Fruit fly (Drosophila melanogaster): ENCODE measurements around the gene CCT7.
A peak's percentile ranks its signal among the peaks of the same experiment; 100 is the strongest.

CCT7 gene

dm6 chr3R:8812342-8812966 is 11.1 kb downstream of the CCT7 start (continued):
- TF ChIP-seq Eip75B (GFP tag; optimal IDR thresholded peaks at IDR 0.05): peak; percentile 77
- peak; percentile 62 to 80 for TF ChIP-seq salr (GFP tag; optimal IDR thresholded peaks at IDR 0.05)
- TF ChIP-seq CG8632 (GFP tag; optimal IDR thresholded peaks at IDR 0.05): peak; percentile 73
- peak; percentile 76 for TF ChIP-seq CG7368 (GFP tag; optimal IDR thresholded peaks at IDR 0.05)
- TF ChIP-seq CG16779 (tag; optimal IDR thresholded peaks at IDR 0.05): peak; percentile 66
- peak; percentile 87 for TF ChIP-seq OdsH (GFP tag; optimal IDR thresholded peaks at IDR 0.05)
- no peak for TF ChIP-seq CG6854 (GFP tag; optimal IDR thresholded peaks at IDR 0.05)
- TF ChIP-seq esn (GFP tag; optimal IDR thresholded peaks at IDR 0.05): peak; percentile 68
- TF ChIP-seq CG10631 (GFP tag; optimal IDR thresholded peaks at IDR 0.05): peak; percentile 80
- TF ChIP-seq Sox14 (GFP tag; optimal IDR thresholded peaks at IDR 0.05): peak; percentile 82
- peak; percentile 76 for TF ChIP-seq net (GFP tag; optimal IDR thresholded peaks at IDR 0.05)
- TF ChIP-seq fd59A (GFP tag; optimal IDR thresholded peaks at IDR 0.05): peak; percentile 69
- TF ChIP-seq CG32006 (GFP tag; optimal IDR thresholded peaks at IDR 0.05): peak; percentile 93
- TF ChIP-seq CG6276 (GFP tag; optimal IDR thresholded peaks at IDR 0.05): peak; percentile 81
- peak; percentile 82 for TF ChIP-seq CG3919 (GFP tag; optimal IDR thresholded peaks at IDR 0.05)
- peak; percentile 76; the same call in 1 of the 2 replicates for TF ChIP-seq CG11294 (GFP tag; IDR thresholded peaks at IDR 0.05)

dm6 chr3R:8813164-8813629 is 11.8 kb downstream of the CCT7 start, which contains the start of gene CG9837:
Gene CG9837, minus strand, starts transcription at chr3R:8813579.
- TF ChIP-seq fkh (GFP tag; optimal IDR thresholded peaks at IDR 0.05) (peak; percentile 4), Eip78C (GFP tag) (no peak), Ets21C (GFP tag; optimal IDR thresholded peaks at IDR 0.05) (no peak)

dm6 chr3R:8814029-8814647 is 12.8 kb downstream of the CCT7 start:
- peak; percentile 55 for TF ChIP-seq fkh (GFP tag; optimal IDR thresholded peaks at IDR 0.05)
- no peak for TF ChIP-seq CG6854 (GFP tag; optimal IDR thresholded peaks at IDR 0.05)
- TF ChIP-seq CG6808 (GFP tag; optimal IDR thresholded peaks at IDR 0.05): peak; percentile 16

dm6 chr3R:8815074-8815473 is 13.7 kb downstream of the CCT7 start:
- no peak for TF ChIP-seq fd85E (GFP tag; optimal IDR thresholded peaks at IDR 0.05)
- no peak for TF ChIP-seq Sox15 (GFP tag; optimal IDR thresholded peaks at IDR 0.05)
- no peak for TF ChIP-seq CG10669 (GFP tag; optimal IDR thresholded peaks at IDR 0.05)
- no peak for TF ChIP-seq CG4318 (GFP tag; optimal IDR thresholded peaks at IDR 0.05)
- TF ChIP-seq CG6808 (GFP tag; optimal IDR thresholded peaks at IDR 0.05): peak; percentile 4
- TF ChIP-seq topi (GFP tag; optimal IDR thresholded peaks at IDR 0.05): no peak
- no peak for TF ChIP-seq Eip75B (GFP tag; optimal IDR thresholded peaks at IDR 0.05)
- no peak for TF ChIP-seq Eip93F (GFP tag; optimal IDR thresholded peaks at IDR 0.05)
- no peak for TF ChIP-seq Ets96B (tag; optimal IDR thresholded peaks at IDR 0.05)

- TF ChIP-seq eg (GFP tag; IDR thresholded peaks at IDR 0.05): 0 out of 3 replicates have a peak, but pooled peaks have one; percentile 21
- no peak for TF ChIP-seq fd85E (GFP tag; optimal IDR thresholded peaks at IDR 0.05)
- TF ChIP-seq Gug (GFP tag; IDR thresholded peaks at IDR 0.05): no peak
These were observed 16.9 kb downstream of the CCT7 start for dm6 chr3R:8818239-8818638.

DNA sequence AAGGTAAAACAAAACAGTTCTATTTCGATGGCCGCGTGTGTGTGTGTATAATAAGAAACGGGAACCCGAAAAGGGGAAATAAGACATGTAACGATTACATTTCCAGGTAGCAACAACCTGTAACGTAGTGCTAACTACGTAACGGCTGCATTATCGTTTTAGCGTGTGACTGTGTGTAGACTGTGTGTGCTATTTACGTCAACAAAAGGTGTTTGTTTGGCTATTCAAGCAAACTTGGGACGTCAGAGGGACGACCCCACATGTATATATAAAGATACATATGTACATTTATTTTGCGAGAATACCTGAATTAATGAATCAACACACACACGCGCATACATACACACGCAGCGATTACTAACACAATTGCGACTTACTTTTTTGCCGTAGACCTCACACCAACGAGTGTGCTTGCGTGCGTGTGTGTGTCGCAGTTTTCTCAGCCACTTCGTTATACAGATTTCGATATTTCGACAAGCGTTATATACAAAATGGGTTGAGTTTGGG is 18.2 kb downstream of the CCT7 start:
- no peak for TF ChIP-seq CG6854 (GFP tag; optimal IDR thresholded peaks at IDR 0.05)
- peak; percentile 30 for TF ChIP-seq lz (GFP tag; optimal IDR thresholded peaks at IDR 0.05)
- peak; percentile 5 for TF ChIP-seq CG7368 (GFP tag; optimal IDR thresholded peaks at IDR 0.05)
- TF ChIP-seq ss (GFP tag; optimal IDR thresholded peaks at IDR 0.05): peak in 1 of 2 experiments; percentile 50
- TF ChIP-seq vri (GFP tag; optimal IDR thresholded peaks at IDR 0.05): peak; percentile 48
- TF ChIP-seq CG11902 (GFP tag; optimal IDR thresholded peaks at IDR 0.05): no peak
- peak; percentile 77 for TF ChIP-seq fkh (GFP tag; optimal IDR thresholded peaks at IDR 0.05)
- TF ChIP-seq CG6276 (GFP tag; optimal IDR thresholded peaks at IDR 0.05): no peak
- peak; percentile 74 for TF ChIP-seq svp (GFP tag)
- no peak for TF ChIP-seq CG8119 (GFP tag; IDR thresholded peaks at IDR 0.05)
- no peak for TF ChIP-seq CG6808 (GFP tag; optimal IDR thresholded peaks at IDR 0.05)
- TF ChIP-seq Eip78C (GFP tag): peak; percentile 57
- TF ChIP-seq Hr4 (GFP tag; optimal IDR thresholded peaks at IDR 0.05): no peak
- peak; percentile 1 for TF ChIP-seq pdm3 (GFP tag; optimal IDR thresholded peaks at IDR 0.05)
- no peak for TF ChIP-seq CG3032 (tag; optimal IDR thresholded peaks at IDR 0.05)
- TF ChIP-seq CG3919 (GFP tag; optimal IDR thresholded peaks at IDR 0.05): peak; percentile 6
- no peak for TF ChIP-seq eg (GFP tag; IDR thresholded peaks at IDR 0.05)
- no peak for TF ChIP-seq achi (GFP tag; optimal IDR thresholded peaks at IDR 0.05)
- TF ChIP-seq Sox14 (GFP tag; optimal IDR thresholded peaks at IDR 0.05): peak; percentile 20
